Fruit fly (Drosophila melanogaster) whole organism, wandering third instar larva: ENCODE results near the gene CG10581.

Experiments used
- Dfd ChIP-seq: fragments of >200 bp; optimal IDR thresholded peaks from 2 replicates; lab custom pipeline; 2017; ENCODE audit warnings: missing biosample characterization, missing genetic modification characterization
- GATAd ChIP-seq: sonication (Bioruptor generic); optimal IDR thresholded peaks from 2 replicates; lab custom pipeline; 2016; ENCODE audit warnings: missing biosample characterization, missing genetic modification characterization
- Myc ChIP-seq: fragments of >200 bp; optimal IDR thresholded peaks from 2 replicates; lab custom pipeline; 2017
- OdsH ChIP-seq: fragments of 200-800 bp; sonication (Bioruptor generic); optimal IDR thresholded peaks from 2 replicates; lab custom pipeline; 2016; ENCODE audit warnings: missing biosample characterization, mild to moderate bottlenecking, missing genetic modification characterization
- brk ChIP-seq: fragments of 200-800 bp; sonication (Bioruptor generic); optimal IDR thresholded peaks from 2 replicates; lab custom pipeline; 2016; ENCODE audit warnings: missing biosample characterization, mild to moderate bottlenecking, missing genetic modification characterization
- ey ChIP-seq: fragments of 200-800 bp; sonication (Bioruptor generic); optimal IDR thresholded peaks from 2 replicates; lab custom pipeline; 2016; ENCODE audit warnings: missing biosample characterization, missing genetic modification characterization
- foxo ChIP-seq, 2 experiments: fragments of 200-800 bp; sonication (Bioruptor generic); optimal IDR thresholded peaks; 2 replicates in 1 of 2; 3 replicates in 1 of 2; lab custom pipeline; 2016 to 2017; ENCODE audit warnings: missing biosample characterization in 2 of 2, missing genetic modification characterization in 2 of 2
- fru ChIP-seq: fragments of 200-800 bp; sonication (Bioruptor generic); optimal IDR thresholded peaks from 3 replicates; lab custom pipeline; 2016; ENCODE audit warnings: missing biosample characterization, mild to moderate bottlenecking, missing genetic modification characterization
- h ChIP-seq: fragments of 200-800 bp; sonication (Bioruptor generic); optimal IDR thresholded peaks from 3 replicates; lab custom pipeline; 2016; ENCODE audit warnings: missing biosample characterization, mild to moderate bottlenecking, missing genetic modification characterization
- psq ChIP-seq: fragments of 200-800 bp; sonication (Bioruptor generic); optimal IDR thresholded peaks from 3 replicates; lab custom pipeline; 2017; ENCODE audit warnings: missing biosample characterization, mild to moderate bottlenecking, missing genetic modification characterization, moderate library complexity
- usp ChIP-seq: fragments of >200 bp; optimal IDR thresholded peaks from 2 replicates; lab custom pipeline; 2017; ENCODE audit warnings: missing biosample characterization, missing genetic modification characterization

DNA sequence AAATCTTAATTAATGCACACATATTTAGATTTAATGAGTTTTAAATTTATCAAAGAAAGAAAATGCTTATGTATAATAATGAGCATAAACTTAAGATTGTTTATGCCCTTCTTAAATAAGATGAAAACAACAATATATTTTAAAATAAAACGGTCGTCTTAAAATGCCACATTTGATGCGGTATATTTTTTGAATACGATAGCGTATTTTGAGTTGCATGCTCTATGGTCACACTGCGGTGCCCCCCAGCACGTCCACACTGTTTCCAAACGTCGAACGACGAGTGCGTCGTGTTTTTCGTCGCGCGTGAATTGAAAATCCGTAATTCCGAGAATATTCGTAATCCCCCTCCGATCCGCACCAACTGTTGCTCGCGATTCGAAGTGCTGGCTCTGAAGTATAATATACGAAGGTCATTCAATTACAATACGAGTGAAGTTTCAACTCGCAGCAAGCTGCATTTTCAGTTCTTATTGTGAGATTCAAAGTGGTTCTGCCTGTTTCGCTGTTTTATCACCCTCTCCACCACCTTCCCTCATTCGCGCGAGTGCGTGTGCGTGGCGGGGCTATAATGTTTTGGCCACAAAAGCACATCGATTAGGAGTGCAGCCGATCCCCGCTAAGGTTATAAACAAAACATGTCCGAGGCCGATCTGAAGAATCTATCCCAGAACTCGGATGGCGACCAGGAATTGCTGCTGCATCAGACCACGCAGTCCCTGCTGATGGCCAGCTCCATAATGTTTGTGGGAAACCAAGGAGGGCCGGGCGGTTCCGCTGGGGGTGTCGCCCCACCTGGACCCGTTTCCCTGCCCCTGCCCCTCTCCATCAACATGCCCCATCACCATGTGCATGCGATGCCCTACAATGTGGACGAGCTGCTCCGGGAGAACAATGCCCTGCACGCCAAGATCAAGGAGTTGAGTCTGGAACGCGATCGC lies 548 bp upstream of the CG10581 start, which contains the start of gene siz:
- TF ChIP-seq foxo (GFP tag; optimal IDR thresholded peaks at IDR 0.05; lab: Kevin White, UChicago) = peak in 1 of 2 experiments; percentile 4
- peak; percentile 58 for TF ChIP-seq brk (GFP tag; lab: Kevin White, UChicago)
- no peak for TF ChIP-seq Myc (lab: Kevin White, UChicago)
- peak; percentile 28 for TF ChIP-seq psq (GFP tag; lab: Kevin White, UChicago)
- TF ChIP-seq ey (GFP tag; lab: Kevin White, UChicago) = no peak
- peak; percentile 96 for TF ChIP-seq Dfd (GFP tag; lab: Kevin White, UChicago)
- TF ChIP-seq usp = no peak
- TF ChIP-seq OdsH (GFP tag; lab: Kevin White, UChicago) = no peak
- peak; percentile 23 for TF ChIP-seq h (GFP tag; lab: Kevin White, UChicago)
- TF ChIP-seq fru (GFP tag; lab: Kevin White, UChicago) = peak; percentile 24
- TF ChIP-seq GATAd = no peak
